Worm (Caenorhabditis elegans): ENCODE results near the gene try-10.
A peak's percentile ranks its signal among the peaks of the same experiment; 100 is the strongest.

DNA sequence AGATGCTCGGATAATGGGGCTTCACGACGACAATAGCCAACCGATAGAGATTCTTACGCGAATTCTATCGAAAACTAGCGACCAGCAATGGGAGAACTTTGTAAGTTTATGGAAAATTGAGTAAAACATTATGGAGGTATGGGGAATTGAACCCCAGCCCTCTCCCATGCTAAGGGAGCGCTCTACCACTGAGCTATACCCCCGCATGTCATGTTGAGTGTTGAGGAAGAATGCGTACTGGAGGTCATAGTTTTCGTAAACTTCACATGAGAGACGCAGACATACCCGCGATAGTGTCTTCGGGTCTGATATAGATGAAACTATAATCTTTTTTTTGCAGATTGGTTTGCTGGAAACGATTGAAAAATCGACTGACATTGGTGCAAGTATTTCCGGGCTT, 9.7 kb downstream of the try-10 start:
- TF ChIP-seq skn-1 (tag; optimal IDR thresholded peaks at IDR 0.05): no peak
- peak; percentile 65 for TF ChIP-seq F10B5.3 (tag; optimal IDR thresholded peaks at IDR 0.05)
- peak; percentile 72 for TF ChIP-seq nhr-28 (tag; optimal IDR thresholded peaks at IDR 0.05)
